Worm (Caenorhabditis elegans): ENCODE results near the gene ttc-37.

Gene ttc-37

ce11 chrV:5178051-5178450 lies 26.2 kb upstream of the ttc-37 start:
- peak; percentile 60 for TF ChIP-seq elt-2 (tag; optimal IDR thresholded peaks at IDR 0.05)
- no peak for TF ChIP-seq lim-6 (tag; optimal IDR thresholded peaks at IDR 0.05)

ce11 chrV:5181612-5182011 lies 22.7 kb upstream of the ttc-37 start, which contains the start of gene C03A7.2:
C03A7.2 (plus strand) TSS chrV:5181912.
- no peak for TF ChIP-seq tbx-7 (tag; optimal IDR thresholded peaks at IDR 0.05)
- TF ChIP-seq K09A11.1 (tag; optimal IDR thresholded peaks at IDR 0.05; ENCODE audit: insufficient read depth) = no peak
- TF ChIP-seq ahr-1 (tag; optimal IDR thresholded peaks at IDR 0.05) = no peak
- TF ChIP-seq rnt-1 (tag; optimal IDR thresholded peaks at IDR 0.05) = no peak
- TF ChIP-seq elt-4 (tag; optimal IDR thresholded peaks at IDR 0.05) = no peak
- TF ChIP-seq madf-2 (tag; optimal IDR thresholded peaks at IDR 0.05) = no peak
- no peak for TF ChIP-seq tbx-2 (tag; optimal IDR thresholded peaks at IDR 0.05)
- TF ChIP-seq hlh-13 (GFP tag; optimal IDR thresholded peaks at IDR 0.05) = no peak
- TF ChIP-seq fkh-10 (GFP tag; optimal IDR thresholded peaks at IDR 0.05) = no peak
- no peak for TF ChIP-seq ceh-9 (tag; optimal IDR thresholded peaks at IDR 0.05)
- TF ChIP-seq unc-55 (GFP tag; optimal IDR thresholded peaks at IDR 0.05) = no peak
- no peak for TF ChIP-seq ceh-48 (tag; optimal IDR thresholded peaks at IDR 0.05)
- TF ChIP-seq dve-1 (tag; optimal IDR thresholded peaks at IDR 0.05) = no peak
- TF ChIP-seq syd-9 (tag; optimal IDR thresholded peaks at IDR 0.05) = no peak
- no peak for TF ChIP-seq sox-4 (tag; optimal IDR thresholded peaks at IDR 0.05)

- TF ChIP-seq hlh-15 (tag; optimal IDR thresholded peaks at IDR 0.05) = no peak
- TF ChIP-seq pros-1 (tag; optimal IDR thresholded peaks at IDR 0.05) = no peak
- TF ChIP-seq ceh-18 (tag; optimal IDR thresholded peaks at IDR 0.05) = no peak
- no peak for TF ChIP-seq hlh-8 (tag; optimal IDR thresholded peaks at IDR 0.05)
- no peak for TF ChIP-seq dmd-4 (tag; optimal IDR thresholded peaks at IDR 0.05; ENCODE audit: borderline replicate concordance)
- TF ChIP-seq ama-1 (optimal IDR thresholded peaks at IDR 0.05) = no peak
- no peak for TF ChIP-seq T23F11.4 (GFP tag; optimal IDR thresholded peaks at IDR 0.05)
- no peak for TF ChIP-seq hlh-6 (tag; optimal IDR thresholded peaks at IDR 0.05)
- no peak for TF ChIP-seq ceh-30 (tag; optimal IDR thresholded peaks at IDR 0.05)
- TF ChIP-seq gmeb-2 (tag; optimal IDR thresholded peaks at IDR 0.05) = no peak
- TF ChIP-seq dve-1 (tag; optimal IDR thresholded peaks at IDR 0.05) = no peak
- no peak for TF ChIP-seq hlh-30 (tag; optimal IDR thresholded peaks at IDR 0.05; ENCODE audit: insufficient read depth)
- no peak for TF ChIP-seq fkh-10 (GFP tag; optimal IDR thresholded peaks at IDR 0.05)
- TF ChIP-seq che-1 (tag; optimal IDR thresholded peaks at IDR 0.05) = no peak
Measured at ce11 chrV:5192501-5192900, 11.8 kb upstream of the ttc-37 start, which contains the start of gene C03A7.13. C03A7.13 (minus strand) TSS chrV:5192543.

- no peak for TF ChIP-seq fax-1 (tag; optimal IDR thresholded peaks at IDR 0.05)
- TF ChIP-seq npax-4 (tag; optimal IDR thresholded peaks at IDR 0.05) = no peak
- no peak for TF ChIP-seq T23F11.4 (GFP tag; optimal IDR thresholded peaks at IDR 0.05)
- no peak for TF ChIP-seq hlh-30 (tag; optimal IDR thresholded peaks at IDR 0.05; ENCODE audit: insufficient read depth)
- TF ChIP-seq tbx-7 (tag; optimal IDR thresholded peaks at IDR 0.05) = no peak
- TF ChIP-seq nhr-11 (tag; optimal IDR thresholded peaks at IDR 0.05) = no peak
- TF ChIP-seq fkh-6 (tag; optimal IDR thresholded peaks at IDR 0.05) = no peak
Measured at ce11 chrV:5194508-5194907, 9.8 kb upstream of the ttc-37 start, which contains the start of gene abu-8. abu-8 (minus strand) TSS chrV:5194608.

DNA sequence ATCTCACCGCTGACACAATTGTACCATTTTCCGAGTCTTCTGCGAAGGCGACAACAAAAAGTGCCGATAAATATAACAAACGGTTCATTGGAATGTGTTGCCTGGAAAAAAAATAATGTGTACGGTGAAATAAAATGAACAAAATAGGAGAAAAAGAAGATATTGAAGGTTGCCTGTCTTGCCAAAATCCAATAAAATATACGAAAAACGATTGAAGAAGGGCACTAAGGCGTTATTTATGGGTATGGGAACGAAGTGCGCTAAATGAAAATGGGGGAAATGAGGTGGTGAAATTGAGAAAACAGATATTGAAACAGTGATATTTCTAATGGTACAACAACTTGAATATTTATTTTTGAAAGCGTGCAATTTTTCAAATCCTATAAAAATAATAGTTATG lies 6.0 kb upstream of the ttc-37 start, which contains the start of gene Y47A7.2:
TSS of gene Y47A7.2 (minus strand) at position 101 of the 400 bp plus-strand sequence.
- TF ChIP-seq ttx-3 (tag; optimal IDR thresholded peaks at IDR 0.05) = no peak
- no peak for TF ChIP-seq nhr-232 (tag; optimal IDR thresholded peaks at IDR 0.05)
- TF ChIP-seq dmd-4 (tag; optimal IDR thresholded peaks at IDR 0.05; ENCODE audit: borderline replicate concordance) = no peak
- no peak for TF ChIP-seq fkh-6 (tag; optimal IDR thresholded peaks at IDR 0.05)

Data from whole organism, late embryonic.